Worm (Caenorhabditis elegans) whole organism, early embryonic: Measurements from ENCODE around the gene npp-1.

ENCODE experiments used
- B0310.2 ChIP-seq: sonication (generic microtip); optimal IDR thresholded peaks from 2 replicates; lab custom pipeline; 2016; ENCODE audit warnings: mild to moderate bottlenecking, missing genetic modification characterization, missing compliant biosample characterization
- F13C5.2 ChIP-seq: sonication (generic microtip); optimal IDR thresholded peaks from 2 replicates; lab custom pipeline; 2017; ENCODE audit warnings: mild to moderate bottlenecking, missing genetic modification characterization, inconsistent platforms, missing compliant biosample characterization
- aly-1 ChIP-seq: sonication (generic microtip); optimal IDR thresholded peaks from 2 replicates; lab custom pipeline; 2016; ENCODE audit warnings: missing genetic modification characterization, missing compliant biosample characterization
- ama-1 ChIP-seq: fragments of 150-350 bp; optimal IDR thresholded peaks from 2 replicates; lab custom pipeline; 2014
- ceh-13 ChIP-seq: fragments of 200-800 bp; sonication (Bioruptor generic); optimal IDR thresholded peaks from 2 replicates; lab custom pipeline; 2018; ENCODE audit warnings: mild to moderate bottlenecking, missing genetic modification characterization, missing compliant biosample characterization
- ceh-36 ChIP-seq: sonication (generic microtip); optimal IDR thresholded peaks from 2 replicates; lab custom pipeline; 2016; ENCODE audit warnings: missing genetic modification characterization, inconsistent platforms, missing compliant biosample characterization
- ets-7 ChIP-seq: sonication (generic microtip); optimal IDR thresholded peaks from 2 replicates; lab custom pipeline; 2016; ENCODE audit warnings: missing genotype, missing genetic modification characterization, missing compliant biosample characterization
- flt-1 ChIP-seq: fragments of 200-800 bp; sonication (Bioruptor generic); IDR thresholded peaks from 2 replicates; pipeline ENCODE4 v1.3.6; 2022; ENCODE audit warnings: missing genetic modification characterization, missing compliant biosample characterization
- hmbx-1 ChIP-seq: sonication (generic microtip); optimal IDR thresholded peaks from 2 replicates; lab custom pipeline; 2016; ENCODE audit warnings: mild to moderate bottlenecking, missing genetic modification characterization, missing compliant biosample characterization
- hmg-4 ChIP-seq: fragments of 200-800 bp; sonication (Bioruptor generic); optimal IDR thresholded peaks from 2 replicates; lab custom pipeline; 2018; ENCODE audit warnings: mild to moderate bottlenecking, missing genetic modification characterization, missing compliant biosample characterization
- hnd-1 ChIP-seq: sonication (generic microtip); optimal IDR thresholded peaks from 2 replicates; lab custom pipeline; 2016; ENCODE audit warnings: missing genetic modification characterization, missing compliant biosample characterization
- pes-1 ChIP-seq: fragments of 200-800 bp; sonication (Bioruptor generic); IDR thresholded peaks from 2 replicates; pipeline ENCODE4 v1.3.6; 2022; ENCODE audit warnings: missing genetic modification reagents, missing genetic modification characterization, missing compliant biosample characterization
- scrt-1 ChIP-seq: fragments of 200-800 bp; sonication (Bioruptor generic); IDR thresholded peaks from 2 replicates; pipeline ENCODE4 v1.3.6; 2022; ENCODE audit warnings: missing genetic modification characterization, missing compliant biosample characterization
- sea-1 ChIP-seq: fragments of 200-800 bp; sonication (Bioruptor generic); conservative IDR thresholded peaks from 2 replicates; pipeline ENCODE4 v1.3.6; 2022; ENCODE audit warnings: missing genetic modification characterization, missing compliant biosample characterization
- tbx-11 ChIP-seq: fragments of 200-800 bp; sonication (Bioruptor generic); IDR thresholded peaks from 2 replicates; pipeline ENCODE4 v1.3.6; 2022; ENCODE audit warnings: missing genetic modification characterization, missing compliant biosample characterization
- tbx-37 ChIP-seq: fragments of 200-800 bp; sonication (Bioruptor generic); conservative IDR thresholded peaks from 2 replicates; pipeline ENCODE4 v1.3.6; 2022; ENCODE audit warnings: missing genetic modification reagents, missing genetic modification characterization, missing compliant biosample characterization
- tra-4 ChIP-seq: sonication (generic microtip); optimal IDR thresholded peaks from 2 replicates; lab custom pipeline; 2017; ENCODE audit warnings: missing genetic modification characterization, missing compliant biosample characterization

Gene npp-1

DNA sequence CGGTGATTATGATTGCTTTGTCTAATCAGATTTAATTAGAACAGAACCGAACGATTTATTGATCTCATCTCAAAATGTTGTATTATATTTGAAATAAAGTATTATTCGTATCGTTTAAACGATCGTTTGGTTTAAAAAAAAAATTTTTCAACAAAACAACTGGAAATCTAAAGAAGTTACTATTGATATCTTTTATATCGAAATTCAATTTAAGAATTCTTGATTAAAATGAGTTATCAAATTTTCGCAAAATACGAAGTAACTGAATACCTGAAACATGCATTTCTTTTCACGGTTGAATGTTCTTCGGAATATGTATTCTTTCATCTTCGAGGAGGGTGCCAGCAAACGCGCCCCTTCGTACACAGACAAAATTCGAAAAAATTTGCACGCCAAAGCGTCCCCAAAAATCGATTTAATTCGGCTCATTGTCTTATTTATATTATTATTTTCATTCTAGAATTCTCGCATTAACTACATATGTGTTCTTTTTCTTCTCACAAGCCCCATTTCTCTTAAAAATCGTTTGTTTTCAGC, at the start of gene npp-1:
TSS of gene npp-1 (plus strand) at position 537 of the 537 bp plus-strand sequence.
- TF ChIP-seq flt-1 (GFP tag; lab: Robert Waterston, UW) (no peak), tra-4 (tag; lab: Kevin White, UChicago) (no peak), B0310.2 (tag; lab: Kevin White, UChicago) (no peak), scrt-1 (GFP tag; lab: Robert Waterston, UW) (no peak), sea-1 (no peak), hmg-4 (no peak), hnd-1 (tag; lab: Kevin White, UChicago) (no peak), aly-1 (tag; lab: Kevin White, UChicago) (no peak), ets-7 (no peak), ceh-36 (tag; lab: Kevin White, UChicago) (no peak), pes-1 (no peak), ceh-13 (GFP tag; lab: Kevin White, UChicago) (no peak), ama-1 (lab: Kevin White, UChicago) (no peak), hmbx-1 (tag; lab: Kevin White, UChicago) (no peak), F13C5.2 (no peak)

- TF ChIP-seq sea-1: no peak
- TF ChIP-seq pes-1: no peak
- no peak for TF ChIP-seq tbx-37 (GFP tag; lab: Robert Waterston, UW)
- no peak for TF ChIP-seq flt-1 (GFP tag; lab: Robert Waterston, UW)
Observed at ce11 chrIV:9810633-9811032, 47.7 kb upstream of the npp-1 start, which contains the start of gene dct-15. dct-15 (minus strand) TSS chrIV:9810733.

- TF ChIP-seq ets-7 (no peak), ceh-13 (GFP tag; lab: Kevin White, UChicago) (no peak), B0310.2 (tag; lab: Kevin White, UChicago) (no peak), hmg-4 (no peak), aly-1 (tag; lab: Kevin White, UChicago) (no peak), flt-1 (GFP tag; lab: Robert Waterston, UW) (no peak), ceh-36 (tag; lab: Kevin White, UChicago) (no peak), hmbx-1 (tag; lab: Kevin White, UChicago) (no peak), hnd-1 (tag; lab: Kevin White, UChicago) (no peak), sea-1 (no peak), F13C5.2 (no peak), ama-1 (lab: Kevin White, UChicago) (no peak), tra-4 (tag; lab: Kevin White, UChicago) (no peak), scrt-1 (GFP tag; lab: Robert Waterston, UW) (no peak), tbx-37 (GFP tag; lab: Robert Waterston, UW) (no peak), pes-1 (no peak), tbx-11 (GFP tag; lab: Robert Waterston, UW) (no peak)
Observed at ce11 chrIV:9811487-9811886, 46.8 kb upstream of the npp-1 start.

ce11 chrIV:9815432-9815831, 42.9 kb upstream of the npp-1 start, which contains the start of gene egl-20:
egl-20 (minus strand) TSS chrIV:9815532.
- TF ChIP-seq hnd-1 (tag; lab: Kevin White, UChicago): no peak
- TF ChIP-seq hmg-4: no peak
- no peak for TF ChIP-seq F13C5.2
- TF ChIP-seq B0310.2 (tag; lab: Kevin White, UChicago): no peak
- TF ChIP-seq ceh-13 (GFP tag; lab: Kevin White, UChicago): no peak
- no peak for TF ChIP-seq ets-7
- TF ChIP-seq hmbx-1 (tag; lab: Kevin White, UChicago): no peak
- no peak for TF ChIP-seq ceh-36 (tag; lab: Kevin White, UChicago)
- no peak for TF ChIP-seq ama-1 (lab: Kevin White, UChicago)
- no peak for TF ChIP-seq sea-1
- TF ChIP-seq scrt-1 (GFP tag; lab: Robert Waterston, UW): no peak
- no peak for TF ChIP-seq aly-1 (tag; lab: Kevin White, UChicago)
- TF ChIP-seq pes-1: no peak
- TF ChIP-seq tra-4 (tag; lab: Kevin White, UChicago): no peak
- TF ChIP-seq tbx-11 (GFP tag; lab: Robert Waterston, UW): no peak
- TF ChIP-seq tbx-37 (GFP tag; lab: Robert Waterston, UW): no peak
- TF ChIP-seq flt-1 (GFP tag; lab: Robert Waterston, UW): no peak

- TF ChIP-seq tbx-37 (GFP tag; lab: Robert Waterston, UW) (no peak), ets-7 (no peak), ama-1 (lab: Kevin White, UChicago) (no peak), tra-4 (tag; lab: Kevin White, UChicago) (no peak), flt-1 (GFP tag; lab: Robert Waterston, UW) (no peak), sea-1 (no peak), pes-1 (no peak), hmbx-1 (tag; lab: Kevin White, UChicago) (no peak), aly-1 (tag; lab: Kevin White, UChicago) (no peak), hnd-1 (tag; lab: Kevin White, UChicago) (no peak)
Observed at ce11 chrIV:9821621-9822020, 36.7 kb upstream of the npp-1 start, which contains the start of gene col-123. col-123 (plus strand) TSS chrIV:9821921.

DNA sequence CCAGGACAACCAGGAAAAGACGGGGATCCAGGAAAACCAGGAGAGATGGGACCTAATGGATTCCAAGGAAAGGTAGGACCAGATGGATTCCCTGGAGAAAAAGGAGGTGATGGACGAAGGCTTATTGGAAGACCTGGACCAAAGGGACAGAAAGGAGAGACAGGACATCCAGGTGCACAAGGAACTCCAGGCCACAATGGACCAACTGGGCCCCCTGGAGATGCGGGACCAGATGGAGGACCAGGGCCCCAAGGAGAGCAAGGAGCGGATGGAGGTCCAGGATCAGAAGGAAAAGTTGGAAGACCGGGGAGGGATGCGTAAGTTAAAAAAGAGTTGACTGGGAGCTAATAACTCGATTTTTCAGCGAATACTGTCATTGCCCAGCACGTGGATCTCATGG, 35.7 kb upstream of the npp-1 start:
- TF ChIP-seq aly-1 (tag; lab: Kevin White, UChicago): no peak
- TF ChIP-seq tra-4 (tag; lab: Kevin White, UChicago): no peak
- no peak for TF ChIP-seq tbx-11 (GFP tag; lab: Robert Waterston, UW)
- no peak for TF ChIP-seq sea-1

DNA sequence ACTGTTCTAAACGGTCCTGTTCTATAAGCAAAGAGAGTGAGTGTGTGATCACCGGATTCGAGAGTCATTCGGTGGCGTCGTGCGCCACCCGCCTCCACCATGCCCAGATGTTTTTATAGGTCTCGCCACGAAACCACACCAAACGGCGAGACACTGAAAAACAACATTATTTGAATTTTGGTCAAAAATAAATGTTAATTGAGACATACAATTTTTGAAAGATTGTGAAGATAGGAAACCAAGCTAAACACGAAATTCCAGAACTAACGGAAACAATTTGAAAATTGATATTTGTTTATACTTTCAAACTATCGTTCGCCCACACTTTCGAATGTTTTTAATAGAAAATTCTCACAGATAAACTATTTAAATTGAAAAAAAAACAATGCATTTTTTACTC, 33.8 kb upstream of the npp-1 start, which contains the start of gene catp-6:
TSS of gene catp-6 (minus strand) at position 101 of the 400 bp plus-strand sequence.
- TF ChIP-seq tra-4 (tag; lab: Kevin White, UChicago) (no peak), tbx-11 (GFP tag; lab: Robert Waterston, UW) (no peak), tbx-37 (GFP tag; lab: Robert Waterston, UW) (no peak), ama-1 (lab: Kevin White, UChicago) (no peak), sea-1 (no peak), B0310.2 (tag; lab: Kevin White, UChicago) (no peak), hmg-4 (no peak), scrt-1 (GFP tag; lab: Robert Waterston, UW) (no peak), ets-7 (no peak), F13C5.2 (no peak), hnd-1 (tag; lab: Kevin White, UChicago) (no peak), aly-1 (tag; lab: Kevin White, UChicago) (no peak)
